Worm (Caenorhabditis elegans): Measurements from ENCODE around the gene frh-1.

Gene frh-1

ce11 chrII:5892813-5893212, 24.4 kb upstream of the frh-1 start:
- TF ChIP-seq unc-62 (GFP tag; optimal IDR thresholded peaks at IDR 0.05 in 1 of 2) (peak in 1 of 2 experiments; percentile 85), unc-62 (tag; optimal IDR thresholded peaks at IDR 0.05) (no peak), dmd-9 (GFP tag; IDR thresholded peaks at IDR 0.05) (no peak), dmd-8 (GFP tag; IDR thresholded peaks at IDR 0.05) (no peak), nhr-102 (tag; optimal IDR thresholded peaks at IDR 0.05) (no peak), zfp-3 (GFP tag; conservative IDR thresholded peaks at IDR 0.05) (peak; percentile 82; the same call in 1 of the 2 replicates)

ce11 chrII:5895870-5896269, 21.4 kb upstream of the frh-1 start, which contains the start of gene F59G1.4:
TSS of gene F59G1.4 (plus strand) at chrII:5896170.
- TF ChIP-seq snpc-4 (tag; optimal IDR thresholded peaks at IDR 0.05) (no peak), zag-1 (tag; optimal IDR thresholded peaks at IDR 0.05) (no peak), daf-8 (GFP tag; IDR thresholded peaks at IDR 0.05) (no peak)

ce11 chrII:5896512-5896911, 20.7 kb upstream of the frh-1 start:
- TF ChIP-seq aha-1 (tag) = peak; percentile 74
- no peak for TF ChIP-seq nhr-25 (tag; optimal IDR thresholded peaks at IDR 0.05; ENCODE audit: borderline replicate concordance, insufficient read depth)
- TF ChIP-seq nhr-11 (tag; optimal IDR thresholded peaks at IDR 0.05) = peak; percentile 66

DNA sequence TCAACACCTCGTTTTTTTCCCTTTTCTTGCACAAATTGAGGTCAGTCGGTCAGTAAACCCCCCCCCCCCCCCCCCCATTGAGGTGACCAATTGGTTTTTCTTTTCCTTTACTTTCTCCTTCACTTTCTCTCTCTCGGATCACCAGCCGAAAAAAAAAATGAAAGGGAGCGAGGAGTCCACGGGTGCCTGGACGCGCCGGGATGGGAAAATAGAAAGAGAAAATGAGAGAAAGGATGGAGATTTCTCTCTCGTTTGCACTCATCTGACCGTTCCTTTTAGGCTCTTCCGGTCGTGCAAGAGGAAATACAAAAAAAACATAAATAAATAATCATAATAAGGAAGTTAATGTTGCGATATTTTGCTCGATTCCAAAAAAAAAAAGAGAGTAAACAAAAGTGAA, 18.1 kb upstream of the frh-1 start:
- TF ChIP-seq nhr-11 (tag; optimal IDR thresholded peaks at IDR 0.05) = no peak
- no peak for TF ChIP-seq sdz-12 (GFP tag; optimal IDR thresholded peaks at IDR 0.05)
- TF ChIP-seq pqm-1 (tag; optimal IDR thresholded peaks at IDR 0.05) = no peak
- peak; percentile 28 for TF ChIP-seq nhr-28 (tag; optimal IDR thresholded peaks at IDR 0.05)
- TF ChIP-seq tag-97 (GFP tag; IDR thresholded peaks at IDR 0.05) = no peak
- no peak for TF ChIP-seq ceh-28 (tag; optimal IDR thresholded peaks at IDR 0.05)
- TF ChIP-seq tra-1 (GFP tag; IDR thresholded peaks at IDR 0.05) = no peak
- TF ChIP-seq fos-1 (tag; optimal IDR thresholded peaks at IDR 0.05) = no peak
- TF ChIP-seq zfp-3 (GFP tag; conservative IDR thresholded peaks at IDR 0.05) = no peak
- TF ChIP-seq lin-13 (GFP tag; optimal IDR thresholded peaks at IDR 0.05) = no peak
- no peak for TF ChIP-seq duxl-1 (tag; optimal IDR thresholded peaks at IDR 0.05; ENCODE audit: poor library complexity)
- no peak for TF ChIP-seq skn-1 (tag; optimal IDR thresholded peaks at IDR 0.05)
- peak; percentile 64 for TF ChIP-seq aha-1 (tag)
- TF ChIP-seq arid-1 (GFP tag; conservative IDR thresholded peaks at IDR 0.05) = no peak
- TF ChIP-seq madf-5 (GFP tag; IDR thresholded peaks at IDR 0.05) = no peak
- TF ChIP-seq lin-1 (GFP tag; IDR thresholded peaks at IDR 0.05) = no peak
- peak in 1 of 2 experiments; percentile 3 for TF ChIP-seq unc-62 (GFP tag; optimal IDR thresholded peaks at IDR 0.05 in 1 of 2)
- no peak for TF ChIP-seq unc-62 (tag; optimal IDR thresholded peaks at IDR 0.05)
- TF ChIP-seq zag-1 (tag; optimal IDR thresholded peaks at IDR 0.05) = no peak
- TF ChIP-seq nhr-48 (tag; optimal IDR thresholded peaks at IDR 0.05) = no peak
- TF ChIP-seq nhr-111 (GFP tag; optimal IDR thresholded peaks at IDR 0.05) = no peak
- TF ChIP-seq hlh-30 (tag; optimal IDR thresholded peaks at IDR 0.05; ENCODE audit: insufficient read depth) = peak; percentile 3
- TF ChIP-seq ceh-44 (GFP tag; IDR thresholded peaks at IDR 0.05) = no peak
- TF ChIP-seq set-16 (GFP tag; IDR thresholded peaks at IDR 0.05) = peak; percentile 37; the same call in 1 of the 2 replicates
- TF ChIP-seq nhr-237 (tag; optimal IDR thresholded peaks at IDR 0.05) = no peak
- TF ChIP-seq daf-12 (tag; optimal IDR thresholded peaks at IDR 0.05) = no peak
- no peak for TF ChIP-seq mep-1 (tag; optimal IDR thresholded peaks at IDR 0.05)
- no peak for TF ChIP-seq T20F7.1 (GFP tag; optimal IDR thresholded peaks at IDR 0.05)
- TF ChIP-seq dve-1 (tag; optimal IDR thresholded peaks at IDR 0.05; ENCODE audit: insufficient read depth) = peak; percentile 15
- TF ChIP-seq pha-4 (GFP tag; IDR thresholded peaks at IDR 0.05) = no peak
- peak; percentile 32 for TF ChIP-seq pha-4 (tag; optimal IDR thresholded peaks at IDR 0.05)
- no peak for TF ChIP-seq egl-27 (tag; optimal IDR thresholded peaks at IDR 0.05)
- no peak for TF ChIP-seq dmd-6 (GFP tag; IDR thresholded peaks at IDR 0.05)
- TF ChIP-seq mxl-2 (GFP tag; conservative IDR thresholded peaks at IDR 0.05) = no peak
- no peak for TF ChIP-seq daf-16 (GFP tag; optimal IDR thresholded peaks at IDR 0.05)
- no peak for TF ChIP-seq daf-16 (tag; optimal IDR thresholded peaks at IDR 0.05)
- no peak for TF ChIP-seq php-3 (GFP tag; IDR thresholded peaks at IDR 0.05)
- TF ChIP-seq nhr-41 (GFP tag; IDR thresholded peaks at IDR 0.05) = no peak
- no peak for TF ChIP-seq ztf-11 (tag; optimal IDR thresholded peaks at IDR 0.05)
- TF ChIP-seq hlh-11 (tag; optimal IDR thresholded peaks at IDR 0.05) = peak; percentile 67
